Fruit fly (Drosophila melanogaster) whole organism, embryonic: ENCODE data around the gene CG45490.

ENCODE experiments used
- Adf1 ChIP-seq: fragments of 200-800 bp; sonication (Bioruptor generic); IDR thresholded peaks from 2 replicates; pipeline ENCODE4 v1.3.6; 2022; ENCODE audit warnings: missing biosample characterization, missing genetic modification characterization
- B-H1 ChIP-seq: fragments of 200-800 bp; sonication (Bioruptor generic); IDR thresholded peaks from 3 replicates; pipeline ENCODE4 v1.3.6; 2022; ENCODE audit warnings: missing biosample characterization, missing genetic modification characterization
- B-H2 ChIP-seq: fragments of 200-800 bp; sonication (Bioruptor generic); optimal IDR thresholded peaks from 2 replicates; lab custom pipeline; 2018; ENCODE audit warnings: missing biosample characterization, mild to moderate bottlenecking, missing genetic modification characterization
- Bdp1 ChIP-seq: fragments of 200-800 bp; sonication (Bioruptor generic); optimal IDR thresholded peaks from 3 replicates; lab custom pipeline; 2016; ENCODE audit warnings: missing biosample characterization, missing genetic modification characterization
- CG10321 ChIP-seq: fragments of 200-800 bp; sonication (Bioruptor generic); IDR thresholded peaks from 2 replicates; pipeline ENCODE4 v1.3.6; 2022; ENCODE audit warnings: missing biosample characterization, missing genetic modification characterization
- CG10654 ChIP-seq: fragments of 200-800 bp; sonication (Bioruptor generic); optimal IDR thresholded peaks from 2 replicates; lab custom pipeline; 2016; ENCODE audit warnings: missing biosample characterization, missing genetic modification characterization
- CG10959 ChIP-seq: fragments of 200-800 bp; sonication (Bioruptor generic); IDR thresholded peaks from 2 replicates; pipeline ENCODE4 v1.3.6; 2022; ENCODE audit warnings: missing biosample characterization, missing genetic modification characterization
- CG10979 ChIP-seq: fragments of 200-800 bp; sonication (Bioruptor generic); optimal IDR thresholded peaks from 2 replicates; lab custom pipeline; 2018; ENCODE audit warnings: missing biosample characterization, mild to moderate bottlenecking, missing genetic modification characterization, moderate library complexity
- CG12071 ChIP-seq: fragments of 200-800 bp; sonication (Bioruptor generic); optimal IDR thresholded peaks from 3 replicates; lab custom pipeline; 2018; ENCODE audit warnings: missing biosample characterization, mild to moderate bottlenecking, missing genetic modification characterization
- CG13123 ChIP-seq: fragments of 200-800 bp; sonication (Bioruptor generic); optimal IDR thresholded peaks from 2 replicates; lab custom pipeline; 2016; ENCODE audit warnings: missing biosample characterization, missing genetic modification characterization
- CG13287 ChIP-seq: fragments of 200-800 bp; sonication (Bioruptor generic); IDR thresholded peaks from 2 replicates; pipeline ENCODE4 v1.3.6; 2022; ENCODE audit warnings: missing biosample characterization, missing genetic modification characterization; ENCODE audit not compliant: partially characterized antibody
- CG13296 ChIP-seq: fragments of 200-800 bp; sonication (Bioruptor generic); optimal IDR thresholded peaks from 3 replicates; lab custom pipeline; 2018; ENCODE audit warnings: missing biosample characterization, mild to moderate bottlenecking, missing genetic modification characterization
- CG1602 ChIP-seq: fragments of 200-800 bp; sonication (Bioruptor generic); optimal IDR thresholded peaks from 3 replicates; lab custom pipeline; 2016; ENCODE audit warnings: missing biosample characterization, missing genetic modification characterization
- CG17186 ChIP-seq: fragments of 200-800 bp; sonication (Bioruptor generic); optimal IDR thresholded peaks from 3 replicates; lab custom pipeline; 2017; ENCODE audit warnings: missing biosample characterization, missing genetic modification reagents, missing genetic modification characterization
- CG17361 ChIP-seq: fragments of 200-800 bp; sonication (Bioruptor generic); IDR thresholded peaks from 3 replicates; pipeline ENCODE4 v1.3.6; 2022; ENCODE audit warnings: missing biosample characterization, missing genetic modification characterization
- CG17568 ChIP-seq: fragments of 200-800 bp; sonication (Bioruptor generic); optimal IDR thresholded peaks from 2 replicates; lab custom pipeline; 2018; ENCODE audit warnings: missing biosample characterization, mild to moderate bottlenecking, missing genetic modification characterization, moderate library complexity
- CG17612 ChIP-seq: fragments of 200-800 bp; sonication (Bioruptor generic); IDR thresholded peaks from 2 replicates; pipeline ENCODE4 v1.3.6; 2022; ENCODE audit warnings: missing biosample characterization, missing genetic modification characterization
- CG18599 ChIP-seq: fragments of 200-800 bp; sonication (Bioruptor generic); optimal IDR thresholded peaks from 3 replicates; lab custom pipeline; 2017; ENCODE audit warnings: missing biosample characterization, missing genetic modification characterization, mild to moderate bottlenecking, moderate library complexity, missing genetic modification reagents
- CG2120 ChIP-seq: fragments of 200-800 bp; sonication (Bioruptor generic); optimal IDR thresholded peaks from 3 replicates; lab custom pipeline; 2016; ENCODE audit warnings: missing biosample characterization, missing genetic modification characterization
- CG2889 ChIP-seq: fragments of 200-800 bp; sonication (Bioruptor generic); IDR thresholded peaks from 3 replicates; pipeline ENCODE4 v1.3.6; 2022; ENCODE audit warnings: missing biosample characterization, missing genetic modification characterization
- CG30403 ChIP-seq: fragments of 200-800 bp; sonication (Bioruptor generic); optimal IDR thresholded peaks from 3 replicates; lab custom pipeline; 2016; ENCODE audit warnings: missing biosample characterization, missing genetic modification characterization
- CG7372 ChIP-seq: fragments of 200-800 bp; sonication (Bioruptor generic); IDR thresholded peaks from 2 replicates; pipeline ENCODE4 v1.3.6; 2022; ENCODE audit warnings: missing biosample characterization, missing genetic modification characterization
- CG8765 ChIP-seq: fragments of 200-800 bp; sonication (Bioruptor generic); IDR thresholded peaks from 2 replicates; pipeline ENCODE4 v1.3.6; 2022; ENCODE audit warnings: missing biosample characterization, missing genetic modification characterization
- CG8944 ChIP-seq: fragments of 200-800 bp; sonication (Bioruptor generic); optimal IDR thresholded peaks from 3 replicates; lab custom pipeline; 2016; ENCODE audit warnings: missing biosample characterization, missing genetic modification characterization
- Doc2 ChIP-seq: fragments of 200-800 bp; sonication (Bioruptor generic); IDR thresholded peaks from 2 replicates; pipeline ENCODE4 v1.3.6; 2022; ENCODE audit warnings: missing biosample characterization, missing genetic modification characterization
- Gsc ChIP-seq: fragments of 200-800 bp; sonication (Bioruptor generic); IDR thresholded peaks from 2 replicates; pipeline ENCODE4 v1.3.6; 2022; ENCODE audit warnings: missing biosample characterization, missing genetic modification characterization
- MBD-R2 ChIP-seq: fragments of 200-800 bp; sonication (Bioruptor generic); IDR thresholded peaks from 2 replicates; pipeline ENCODE4 v1.3.6; 2022; ENCODE audit warnings: missing biosample characterization, missing genetic modification characterization
- MESR4 ChIP-seq: fragments of 200-800 bp; sonication (Bioruptor generic); optimal IDR thresholded peaks from 2 replicates; lab custom pipeline; 2018; ENCODE audit warnings: missing biosample characterization, mild to moderate bottlenecking, missing genetic modification characterization, moderate library complexity
- Meics ChIP-seq: fragments of 200-800 bp; sonication (Bioruptor generic); optimal IDR thresholded peaks from 2 replicates; lab custom pipeline; 2017; ENCODE audit warnings: missing biosample characterization, mild to moderate bottlenecking, missing genetic modification characterization
- Scr ChIP-seq: fragments of 200-800 bp; sonication (Bioruptor generic); IDR thresholded peaks from 2 replicates; pipeline ENCODE4 v1.3.6; 2022; ENCODE audit warnings: missing biosample characterization, missing genetic modification characterization; ENCODE audit not compliant: partially characterized antibody
- Sry-δ ChIP-seq: fragments of 200-800 bp; sonication (Bioruptor generic); optimal IDR thresholded peaks from 2 replicates; lab custom pipeline; 2016; ENCODE audit warnings: missing biosample characterization, missing genetic modification characterization
- TFAM ChIP-seq: fragments of 200-800 bp; sonication (Bioruptor generic); optimal IDR thresholded peaks from 2 replicates; lab custom pipeline; 2017; ENCODE audit warnings: missing biosample characterization, missing genetic modification characterization, inconsistent platforms
- Trl ChIP-seq, 3 experiments: fragments of >200 bp in 2 of 3; fragments of 200-800 bp in 1 of 3; sonication (Bioruptor generic) in 1 of 3; optimal IDR thresholded peaks; 2 replicates in 1 of 3; 3 replicates in 2 of 3; lab custom pipeline; 2016 to 2017; ENCODE audit warnings: missing biosample characterization in 1 of 3, missing genetic modification characterization in 1 of 3
- abd-A ChIP-seq: fragments of 200-800 bp; sonication (Bioruptor generic); optimal IDR thresholded peaks from 3 replicates; lab custom pipeline; 2019; ENCODE audit warnings: missing biosample characterization, mild to moderate bottlenecking, missing genetic modification characterization, moderate library complexity
- bsh ChIP-seq, 2 experiments: fragments of 200-800 bp; sonication (Bioruptor generic); optimal IDR thresholded peaks; 2 replicates each; lab custom pipeline; 2017 to 2018; ENCODE audit warnings: mild to moderate bottlenecking in 2 of 2, missing biosample characterization in 2 of 2, missing genetic modification characterization in 2 of 2, moderate library complexity in 1 of 2
- cato ChIP-seq: fragments of 200-800 bp; sonication (Bioruptor generic); optimal IDR thresholded peaks from 2 replicates; lab custom pipeline; 2016; ENCODE audit warnings: missing biosample characterization, missing genetic modification characterization, borderline replicate concordance
- cg ChIP-seq: fragments of 200-800 bp; sonication (Bioruptor generic); optimal IDR thresholded peaks from 3 replicates; lab custom pipeline; 2019; ENCODE audit warnings: missing biosample characterization, mild to moderate bottlenecking, missing genetic modification characterization, moderate library complexity
- ci ChIP-seq: fragments of 200-800 bp; sonication (Bioruptor generic); IDR thresholded peaks from 3 replicates; pipeline ENCODE4 v1.3.6; 2022; ENCODE audit warnings: missing biosample characterization, missing genetic modification characterization
- da ChIP-seq: fragments of 200-800 bp; sonication (Bioruptor generic); optimal IDR thresholded peaks from 2 replicates; lab custom pipeline; 2016; ENCODE audit warnings: missing biosample characterization, missing genetic modification characterization
- danr ChIP-seq: fragments of 200-800 bp; sonication (Bioruptor generic); IDR thresholded peaks from 2 replicates; pipeline ENCODE4 v1.3.6; 2022; ENCODE audit warnings: missing biosample characterization, missing genetic modification characterization
- disco-r ChIP-seq: fragments of 200-800 bp; sonication (Bioruptor generic); optimal IDR thresholded peaks from 2 replicates; lab custom pipeline; 2016; ENCODE audit warnings: missing biosample characterization, missing genetic modification characterization
- dmrt99B ChIP-seq: fragments of 200-800 bp; sonication (Bioruptor generic); optimal IDR thresholded peaks from 2 replicates; lab custom pipeline; 2018; ENCODE audit warnings: missing biosample characterization, mild to moderate bottlenecking, missing genetic modification characterization, moderate library complexity
- gt ChIP-seq: fragments of 200-800 bp; sonication (Bioruptor generic); IDR thresholded peaks from 2 replicates; pipeline ENCODE4 v1.3.6; 2022; ENCODE audit warnings: missing biosample characterization, missing genetic modification characterization
- ham ChIP-seq: fragments of 200-800 bp; sonication (Bioruptor generic); IDR thresholded peaks from 2 replicates; pipeline ENCODE4 v1.3.6; 2022; ENCODE audit warnings: missing biosample characterization, missing genetic modification characterization
- pan ChIP-seq, 4 experiments: fragments of >200 bp in 3 of 4; fragments of 200-800 bp in 1 of 4; sonication (Bioruptor generic) in 1 of 4; optimal IDR thresholded peaks in 3 of 4; IDR thresholded peaks in 1 of 4; 2 replicates each; pipeline versions ENCODE4 v1.3.6 to Lab custom; 2017 to 2022; ENCODE audit warnings: missing biosample characterization in 2 of 4, missing genetic modification characterization in 2 of 4, mixed read lengths in 1 of 4
- sens ChIP-seq: fragments of 200-800 bp; sonication (Bioruptor generic); peaks from one replicate; lab custom pipeline; 2016; ENCODE audit warnings: missing biosample characterization, missing genetic modification characterization
- trem ChIP-seq: fragments of 200-800 bp; optimal IDR thresholded peaks from 3 replicates; lab custom pipeline; 2019; ENCODE audit warnings: missing biosample characterization, mild to moderate bottlenecking, missing genetic modification characterization, moderate library complexity
- twi ChIP-seq: fragments of 200-800 bp; optimal IDR thresholded peaks from 2 replicates; lab custom pipeline; 2019; ENCODE audit warnings: missing biosample characterization, mild to moderate bottlenecking, missing genetic modification characterization, moderate library complexity
- zfh1 ChIP-seq: fragments of 200-800 bp; sonication (Bioruptor generic); IDR thresholded peaks from 3 replicates; pipeline ENCODE4 v1.3.6; 2022; ENCODE audit warnings: missing biosample characterization, missing genetic modification characterization

CG45490 gene

DNA sequence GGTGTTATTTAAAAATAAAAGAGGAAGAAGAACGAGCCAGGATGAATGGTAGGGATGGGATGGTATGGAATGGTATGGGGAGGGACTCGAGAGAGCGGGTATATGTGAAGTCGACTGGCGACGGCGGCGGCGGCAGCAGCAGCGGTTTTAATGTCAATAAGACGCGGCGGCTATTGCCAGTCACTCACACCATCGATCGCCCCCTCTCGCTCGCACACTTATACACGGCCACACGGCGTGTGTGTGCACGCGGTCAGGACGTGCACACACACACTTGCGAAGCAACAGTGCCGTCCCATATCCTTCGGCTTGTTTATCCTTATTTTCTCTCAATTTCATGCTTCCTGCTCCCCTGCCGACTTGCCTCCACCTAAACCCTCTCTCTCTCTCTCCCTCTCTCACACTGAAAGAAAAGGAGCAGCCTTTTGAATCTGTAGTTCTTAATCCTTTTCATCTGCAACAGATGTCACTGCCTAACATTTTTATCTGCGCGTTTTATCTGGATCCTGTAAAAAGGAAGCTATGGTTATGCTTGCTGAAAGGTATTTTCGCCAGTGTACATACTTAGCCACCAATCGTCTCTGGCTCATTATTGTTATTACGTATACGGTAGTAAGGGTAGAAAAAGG is 44.9 kb downstream of the CG45490 start (continued):
- peak; percentile 40 for TF ChIP-seq MESR4 (GFP tag; lab: Kevin White, UChicago)
- TF ChIP-seq ci = peak; percentile 93
- TF ChIP-seq danr (GFP tag; lab: Robert Waterston, UW) = peak; percentile 55
- TF ChIP-seq CG8765 (GFP tag; lab: Robert Waterston, UW) = peak; percentile 87
- TF ChIP-seq Meics (GFP tag; lab: Kevin White, UChicago) = peak; percentile 82
- peak; percentile 92 for TF ChIP-seq CG18599 (GFP tag; lab: Kevin White, UChicago)
- TF ChIP-seq abd-A = peak; percentile 63
- TF ChIP-seq Gsc = no peak; the same call in 1 of the 2 replicates
- TF ChIP-seq CG7372 (GFP tag; lab: Robert Waterston, UW) = peak; percentile 80
- TF ChIP-seq cato (GFP tag; lab: Kevin White, UChicago) = peak; percentile 55
- TF ChIP-seq Trl (optimal IDR thresholded peaks at IDR 0.05; lab: Kevin White, UChicago) = peak; percentile 45 to 54
- peak; percentile 91 for TF ChIP-seq Trl (GFP tag; optimal IDR thresholded peaks at IDR 0.05; lab: Kevin White, UChicago)
- no peak for TF ChIP-seq CG13287
- peak; percentile 81 for TF ChIP-seq CG17361 (GFP tag; lab: Robert Waterston, UW)
- TF ChIP-seq CG10321 (GFP tag; lab: Robert Waterston, UW) = peak; percentile 51; the same call in 1 of the 2 replicates
- peak; percentile 83 for TF ChIP-seq CG10654 (GFP tag; lab: Kevin White, UChicago)
- peak; percentile 80 for TF ChIP-seq CG12071
- no peak; the same call in 1 of the 2 replicates for TF ChIP-seq ham
- TF ChIP-seq CG1602 (GFP tag; lab: Kevin White, UChicago) = peak; percentile 80
- TF ChIP-seq B-H1 = peak; percentile 70
- peak; percentile 68 for TF ChIP-seq disco-r (GFP tag; lab: Kevin White, UChicago)
- TF ChIP-seq CG2889 = peak; percentile 75
- TF ChIP-seq Adf1 (GFP tag; lab: Robert Waterston, UW) = peak; percentile 70
- TF ChIP-seq zfh1 = peak; percentile 87
- TF ChIP-seq CG13123 (GFP tag; lab: Kevin White, UChicago) = peak; percentile 66
- TF ChIP-seq pan (optimal IDR thresholded peaks at IDR 0.05; lab: Kevin White, UChicago) = no peak
- peak in 1 of 2 experiments; percentile 84 for TF ChIP-seq pan (GFP tag; optimal IDR thresholded peaks at IDR 0.05 in 1 of 2, IDR thresholded peaks at IDR 0.05 in 1 of 2)
- peak; percentile 76 for TF ChIP-seq CG17568 (GFP tag; lab: Kevin White, UChicago)
- peak; percentile 33 for TF ChIP-seq cg
- TF ChIP-seq CG30403 = peak; percentile 84
- TF ChIP-seq twi = peak; percentile 59
- TF ChIP-seq CG2120 (GFP tag; lab: Kevin White, UChicago) = peak; percentile 93
- TF ChIP-seq da (GFP tag; lab: Kevin White, UChicago) = peak; percentile 57
- TF ChIP-seq CG8944 (GFP tag; lab: Kevin White, UChicago) = peak; percentile 90
- peak; percentile 67 for TF ChIP-seq CG13296 (GFP tag; lab: Kevin White, UChicago)
- peak; percentile 87 for TF ChIP-seq dmrt99B (tag; lab: Kevin White, UChicago)
- peak; percentile 61 for TF ChIP-seq trem (tag; lab: Kevin White, UChicago)
- TF ChIP-seq Bdp1 (GFP tag; lab: Kevin White, UChicago) = peak; percentile 66
- TF ChIP-seq TFAM (GFP tag; lab: Kevin White, UChicago) = peak; percentile 31
- TF ChIP-seq MBD-R2 = peak; percentile 51; the same call in 1 of the 2 replicates
- TF ChIP-seq B-H2 (GFP tag; lab: Kevin White, UChicago) = peak; percentile 40
- peak; percentile 86 for TF ChIP-seq CG10959 (GFP tag; lab: Robert Waterston, UW)
- peak; percentile 46; the same call in 1 of the 2 replicates for TF ChIP-seq CG17612
- TF ChIP-seq Sry-δ (GFP tag; lab: Kevin White, UChicago) = peak; percentile 36
- peak in 1 of 2 experiments; percentile 85 for TF ChIP-seq bsh (GFP tag; optimal IDR thresholded peaks at IDR 0.05; lab: Kevin White, UChicago)
- TF ChIP-seq gt (GFP tag; lab: Robert Waterston, UW) = peak; percentile 60
- TF ChIP-seq sens (GFP tag; lab: Kevin White, UChicago) = peak; percentile 99
- TF ChIP-seq Doc2 (GFP tag; lab: Robert Waterston, UW) = no peak
- no peak for TF ChIP-seq Scr (GFP tag; lab: Robert Waterston, UW)
- peak; percentile 84 for TF ChIP-seq CG10979 (tag; lab: Kevin White, UChicago)
- TF ChIP-seq CG17186 (GFP tag; lab: Kevin White, UChicago) = peak; percentile 23
